Fruit fly (Drosophila melanogaster): ENCODE data around the gene HIP.

The HIP gene

DNA sequence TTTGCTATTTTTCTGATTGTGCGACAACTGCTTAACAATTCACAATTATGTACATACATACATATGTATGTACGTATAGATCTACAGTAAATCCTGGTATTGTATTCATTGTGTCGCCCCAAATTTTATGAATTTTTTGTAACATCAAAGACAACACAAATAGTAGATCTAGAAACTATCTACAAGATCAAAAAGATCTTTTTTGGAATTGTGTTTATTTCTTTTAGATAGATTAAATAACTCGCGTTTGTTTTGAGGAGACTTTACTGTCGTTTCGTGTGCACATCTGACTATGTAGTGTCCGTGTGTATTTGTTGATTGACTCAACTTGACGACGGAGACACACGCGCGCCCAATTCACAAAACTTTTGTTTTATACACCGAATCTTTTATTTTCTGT is 24.7 kb upstream of the HIP start (continued):
- TF ChIP-seq TFAM (GFP tag; optimal IDR thresholded peaks at IDR 0.05) (no peak), Deaf1 (tag; optimal IDR thresholded peaks at IDR 0.05) (peak; percentile 79), pan (optimal IDR thresholded peaks at IDR 0.05) (no peak), pan (GFP tag; optimal IDR thresholded peaks at IDR 0.05 in 1 of 2, IDR thresholded peaks at IDR 0.05 in 1 of 2) (peak in 1 of 2 experiments; percentile 95), CG8944 (GFP tag; optimal IDR thresholded peaks at IDR 0.05) (peak; percentile 79), CrebB (tag; optimal IDR thresholded peaks at IDR 0.05) (peak; percentile 92), Lhr (GFP tag; optimal IDR thresholded peaks at IDR 0.05) (no peak), GATAe (GFP tag; conservative IDR thresholded peaks at IDR 0.05) (peak; percentile 80), CG5180 (GFP tag; optimal IDR thresholded peaks at IDR 0.05) (peak; percentile 68), CG17186 (GFP tag; optimal IDR thresholded peaks at IDR 0.05) (no peak), wdn (GFP tag; IDR thresholded peaks at IDR 0.05) (peak; percentile 91), CG9797 (GFP tag; optimal IDR thresholded peaks at IDR 0.05) (no peak), Stat92E (GFP tag; optimal IDR thresholded peaks at IDR 0.05) (no peak), Hr39 (optimal IDR thresholded peaks at IDR 0.05) (no peak), D (optimal IDR thresholded peaks at IDR 0.05) (no peak), D (GFP tag; optimal IDR thresholded peaks at IDR 0.05) (peak; percentile 52), E2f1 (GFP tag; IDR thresholded peaks at IDR 0.05) (peak; percentile 90), tna (GFP tag; IDR thresholded peaks at IDR 0.05; ENCODE audit: partially characterized antibody) (no peak), fd102C (GFP tag; optimal IDR thresholded peaks at IDR 0.05) (peak; percentile 40), D19B (GFP tag; optimal IDR thresholded peaks at IDR 0.05) (peak; percentile 84), CG15696 (tag; optimal IDR thresholded peaks at IDR 0.05) (peak; percentile 78), ATbp (GFP tag; optimal IDR thresholded peaks at IDR 0.05) (peak; percentile 73), CG7745 (tag; optimal IDR thresholded peaks at IDR 0.05) (no peak), CG18599 (GFP tag; optimal IDR thresholded peaks at IDR 0.05) (peak; percentile 97), CG12071 (GFP tag; optimal IDR thresholded peaks at IDR 0.05) (peak; percentile 87), HmgD (GFP tag; optimal IDR thresholded peaks at IDR 0.05) (peak; percentile 70), CG6813 (GFP tag; optimal IDR thresholded peaks at IDR 0.05) (peak; percentile 88), HLH54F (GFP tag; optimal IDR thresholded peaks at IDR 0.05) (peak; percentile 90), CG8089 (GFP tag; optimal IDR thresholded peaks at IDR 0.05) (peak; percentile 65), CG16863 (GFP tag; optimal IDR thresholded peaks at IDR 0.05) (peak; percentile 81), NC2α (GFP tag; optimal IDR thresholded peaks at IDR 0.05) (peak; percentile 52), Hsf (GFP tag; optimal IDR thresholded peaks at IDR 0.05) (peak; percentile 91), CG10209 (GFP tag; optimal IDR thresholded peaks at IDR 0.05) (peak; percentile 87), zfh1 (GFP tag; IDR thresholded peaks at IDR 0.05) (peak; percentile 89), maf-S (GFP tag; optimal IDR thresholded peaks at IDR 0.05) (peak; percentile 90), da (GFP tag; optimal IDR thresholded peaks at IDR 0.05) (peak; percentile 55), slp2 (GFP tag; optimal IDR thresholded peaks at IDR 0.05) (peak; percentile 60), slbo (GFP tag; IDR thresholded peaks at IDR 0.05) (peak; percentile 97), CG12236 (GFP tag; optimal IDR thresholded peaks at IDR 0.05) (peak; percentile 40), pzg (GFP tag; optimal IDR thresholded peaks at IDR 0.05) (peak; percentile 15), CG3838 (GFP tag; optimal IDR thresholded peaks at IDR 0.05) (peak; percentile 60), Drgx (GFP tag; IDR thresholded peaks at IDR 0.05) (peak; percentile 96), eve (GFP tag; optimal IDR thresholded peaks at IDR 0.05) (peak in 1 of 2 experiments; percentile 79), sqz (GFP tag; optimal IDR thresholded peaks at IDR 0.05) (peak; percentile 57), Dbx (GFP tag; IDR thresholded peaks at IDR 0.05) (peak; percentile 96), tap (tag; optimal IDR thresholded peaks at IDR 0.05) (peak; percentile 93), HLH3B (GFP tag; IDR thresholded peaks at IDR 0.05) (peak; percentile 90), caup (GFP tag; optimal IDR thresholded peaks at IDR 0.05; ENCODE audit: severe bottlenecking) (peak; percentile 92), insv (GFP tag; optimal IDR thresholded peaks at IDR 0.05) (no peak), fu2 (GFP tag; optimal IDR thresholded peaks at IDR 0.05) (peak; percentile 91), CG7928 (GFP tag; optimal IDR thresholded peaks at IDR 0.05) (peak; percentile 66), hth (optimal IDR thresholded peaks at IDR 0.05) (no peak)
